Fruit fly (Drosophila melanogaster) whole organism, embryonic: ENCODE data around the gene Pcyt1.

Source experiments
- Abd-B ChIP-seq: fragments of 200-800 bp; sonication (Bioruptor generic); optimal IDR thresholded peaks from 2 replicates; lab custom pipeline; 2018; ENCODE audit warnings: missing biosample characterization, mild to moderate bottlenecking, missing genetic modification characterization, moderate library complexity
- Awh ChIP-seq: fragments of 200-800 bp; sonication (Bioruptor generic); IDR thresholded peaks from 2 replicates; pipeline ENCODE4, ENCODE4 v1.3.6; 2022; ENCODE audit warnings: missing biosample characterization, missing genetic modification characterization
- CG10147 ChIP-seq: fragments of 200-800 bp; sonication (Bioruptor generic); optimal IDR thresholded peaks from 2 replicates; lab custom pipeline; 2019; ENCODE audit warnings: missing biosample characterization, mild to moderate bottlenecking, missing genetic modification characterization, moderate library complexity
- CG10543 ChIP-seq: fragments of 200-800 bp; sonication (Bioruptor generic); optimal IDR thresholded peaks from 3 replicates; lab custom pipeline; 2017; ENCODE audit warnings: missing biosample characterization, mild to moderate bottlenecking, missing genetic modification characterization, moderate library complexity
- CG11085 ChIP-seq: fragments of 200-800 bp; sonication (Bioruptor generic); IDR thresholded peaks from 2 replicates; pipeline ENCODE4 v1.3.6; 2022; ENCODE audit warnings: missing biosample characterization, missing genetic modification characterization
- CG12299 ChIP-seq: fragments of 200-800 bp; sonication (Bioruptor generic); optimal IDR thresholded peaks from 2 replicates; lab custom pipeline; 2018; ENCODE audit warnings: missing biosample characterization, mild to moderate bottlenecking, missing genetic modification characterization
- CG13123 ChIP-seq: fragments of 200-800 bp; sonication (Bioruptor generic); optimal IDR thresholded peaks from 2 replicates; lab custom pipeline; 2016; ENCODE audit warnings: missing biosample characterization, missing genetic modification characterization
- CG14441 ChIP-seq: fragments of 200-800 bp; sonication (Bioruptor generic); IDR thresholded peaks from 2 replicates; pipeline ENCODE4 v1.3.6; 2022; ENCODE audit warnings: missing biosample characterization, missing genetic modification characterization
- CG17385 ChIP-seq: fragments of 200-800 bp; sonication (Bioruptor generic); optimal IDR thresholded peaks from 3 replicates; lab custom pipeline; 2018; ENCODE audit warnings: missing biosample characterization, mild to moderate bottlenecking, missing genetic modification characterization
- CG18619 ChIP-seq: fragments of 200-800 bp; sonication (Bioruptor generic); optimal IDR thresholded peaks from 3 replicates; lab custom pipeline; 2017; ENCODE audit warnings: missing biosample characterization, mild to moderate bottlenecking, missing genetic modification characterization
- CG31388 ChIP-seq: fragments of 200-800 bp; sonication (Bioruptor generic); optimal IDR thresholded peaks from 2 replicates; lab custom pipeline; 2016; ENCODE audit warnings: missing biosample characterization, missing genetic modification characterization
- CG32532 ChIP-seq: fragments of 200-800 bp; sonication (Bioruptor generic); IDR thresholded peaks from 2 replicates; pipeline ENCODE4 v1.3.6; 2022; ENCODE audit warnings: missing biosample characterization, missing genetic modification characterization
- CG34224 ChIP-seq: fragments of 200-800 bp; sonication (Bioruptor generic); IDR thresholded peaks from 3 replicates; pipeline ENCODE4 v1.3.6; 2022; ENCODE audit warnings: missing biosample characterization, missing genetic modification characterization; ENCODE audit not compliant: partially characterized antibody
- CG3838 ChIP-seq: fragments of 200-800 bp; sonication (Bioruptor generic); optimal IDR thresholded peaks from 3 replicates; lab custom pipeline; 2016; ENCODE audit warnings: missing biosample characterization, missing genetic modification characterization
- CG3847 ChIP-seq: fragments of 200-800 bp; sonication (Bioruptor generic); IDR thresholded peaks from 2 replicates; pipeline ENCODE4 v1.3.6; 2022; ENCODE audit warnings: missing biosample characterization, missing genetic modification characterization
- CG6765 ChIP-seq: fragments of 200-800 bp; sonication (Bioruptor generic); optimal IDR thresholded peaks from 3 replicates; lab custom pipeline; 2017; ENCODE audit warnings: missing biosample characterization, mild to moderate bottlenecking, missing genetic modification characterization
- CG8924 ChIP-seq: fragments of 200-800 bp; optimal IDR thresholded peaks from 3 replicates; lab custom pipeline; 2019; ENCODE audit warnings: missing biosample characterization, mild to moderate bottlenecking, missing genetic modification characterization, moderate library complexity
- CG9727 ChIP-seq: fragments of 200-800 bp; sonication (Bioruptor generic); optimal IDR thresholded peaks from 3 replicates; lab custom pipeline; 2017; ENCODE audit warnings: missing biosample characterization, mild to moderate bottlenecking, missing genetic modification characterization
- CG9876 ChIP-seq: fragments of 200-800 bp; sonication (Bioruptor generic); optimal IDR thresholded peaks from 2 replicates; lab custom pipeline; 2016; ENCODE audit warnings: missing biosample characterization, missing genetic modification characterization
- Dbx ChIP-seq: fragments of 200-800 bp; sonication (Bioruptor generic); IDR thresholded peaks from 3 replicates; pipeline ENCODE4 v1.3.6; 2022; ENCODE audit warnings: missing biosample characterization, missing genetic modification characterization
- H2.0 ChIP-seq: fragments of 200-800 bp; sonication (Bioruptor generic); IDR thresholded peaks from 2 replicates; pipeline ENCODE4 v1.3.6; 2022; ENCODE audit warnings: missing biosample characterization, missing genetic modification characterization
- HmgZ ChIP-seq: fragments of 200-800 bp; sonication (Bioruptor generic); optimal IDR thresholded peaks from 2 replicates; lab custom pipeline; 2018; ENCODE audit warnings: missing biosample characterization, mild to moderate bottlenecking, missing genetic modification characterization
- Lhr ChIP-seq: fragments of 200-800 bp; sonication (Bioruptor generic); optimal IDR thresholded peaks from 3 replicates; lab custom pipeline; 2017; ENCODE audit warnings: mild to moderate bottlenecking, missing biosample characterization, missing genetic modification reagents, missing genetic modification characterization
- Lim3 ChIP-seq: fragments of 200-800 bp; sonication (Bioruptor generic); IDR thresholded peaks from 2 replicates; pipeline ENCODE4 v1.3.6; 2022; ENCODE audit warnings: missing biosample characterization, missing genetic modification characterization
- MTF-1 ChIP-seq: fragments of 200-800 bp; sonication (Bioruptor generic); optimal IDR thresholded peaks from 2 replicates; lab custom pipeline; 2018; ENCODE audit warnings: missing biosample characterization, mild to moderate bottlenecking, missing genetic modification characterization, borderline replicate concordance
- Sox102F ChIP-seq: fragments of 200-800 bp; sonication (Bioruptor generic); optimal IDR thresholded peaks from 2 replicates; lab custom pipeline; 2018; ENCODE audit warnings: missing biosample characterization, mild to moderate bottlenecking, missing genetic modification characterization, moderate library complexity
- amos ChIP-seq: fragments of 200-800 bp; sonication (Bioruptor generic); IDR thresholded peaks from 2 replicates; pipeline ENCODE4 v1.3.6; 2022; ENCODE audit warnings: missing biosample characterization, missing genetic modification characterization; ENCODE audit not compliant: partially characterized antibody
- aop ChIP-seq: fragments of 200-800 bp; sonication (Bioruptor generic); IDR thresholded peaks from 2 replicates; pipeline ENCODE4 v1.3.6; 2022; ENCODE audit warnings: missing biosample characterization, missing genetic modification characterization
- br ChIP-seq: fragments of >200 bp; optimal IDR thresholded peaks from 2 replicates; lab custom pipeline; 2017
- caup ChIP-seq: fragments of 200-800 bp; sonication (Bioruptor generic); optimal IDR thresholded peaks from 3 replicates; lab custom pipeline; 2017; ENCODE audit warnings: missing biosample characterization, mild to moderate bottlenecking, missing genetic modification characterization, moderate library complexity; ENCODE audit not compliant: severe bottlenecking
- chif ChIP-seq, 2 experiments: fragments of 200-800 bp; sonication (Bioruptor generic); optimal IDR thresholded peaks; 3 replicates each; lab custom pipeline; 2016; ENCODE audit warnings: missing biosample characterization in 2 of 2, missing genetic modification characterization in 2 of 2
- da ChIP-seq: fragments of 200-800 bp; sonication (Bioruptor generic); optimal IDR thresholded peaks from 2 replicates; lab custom pipeline; 2016; ENCODE audit warnings: missing biosample characterization, missing genetic modification characterization
- danr ChIP-seq: fragments of 200-800 bp; sonication (Bioruptor generic); IDR thresholded peaks from 2 replicates; pipeline ENCODE4 v1.3.6; 2022; ENCODE audit warnings: missing biosample characterization, missing genetic modification characterization
- eyg ChIP-seq: fragments of 200-800 bp; sonication (Bioruptor generic); optimal IDR thresholded peaks from 3 replicates; lab custom pipeline; 2016; ENCODE audit warnings: missing biosample characterization, missing genetic modification characterization
- gsb ChIP-seq: fragments of 200-800 bp; sonication (Bioruptor generic); IDR thresholded peaks from 2 replicates; pipeline ENCODE4 v1.3.6; 2022; ENCODE audit warnings: missing biosample characterization, missing genetic modification characterization
- gt ChIP-seq: fragments of 200-800 bp; sonication (Bioruptor generic); IDR thresholded peaks from 2 replicates; pipeline ENCODE4 v1.3.6; 2022; ENCODE audit warnings: missing biosample characterization, missing genetic modification characterization
- her ChIP-seq: fragments of 200-800 bp; sonication (Bioruptor generic); optimal IDR thresholded peaks from 2 replicates; lab custom pipeline; 2016; ENCODE audit warnings: missing biosample characterization, missing genetic modification characterization
- insv ChIP-seq, 2 experiments: fragments of 200-800 bp; sonication (Bioruptor generic); optimal IDR thresholded peaks; 3 replicates each; lab custom pipeline; 2016 to 2018; ENCODE audit warnings: missing biosample characterization in 2 of 2, missing genetic modification characterization in 2 of 2
- jumu ChIP-seq: fragments of 200-800 bp; sonication (Bioruptor generic); optimal IDR thresholded peaks from 3 replicates; lab custom pipeline; 2016; ENCODE audit warnings: missing biosample characterization, missing genetic modification characterization
- nerfin-1 ChIP-seq: fragments of 200-800 bp; sonication (Bioruptor generic); optimal IDR thresholded peaks from 3 replicates; lab custom pipeline; 2019; ENCODE audit warnings: missing biosample characterization, mild to moderate bottlenecking, missing genetic modification characterization, moderate library complexity
- nerfin-2 ChIP-seq: fragments of 200-800 bp; sonication (Bioruptor generic); IDR thresholded peaks from 2 replicates; pipeline ENCODE4 v1.3.6; 2022; ENCODE audit warnings: missing biosample characterization, missing genetic modification characterization; ENCODE audit not compliant: partially characterized antibody
- nom ChIP-seq: fragments of 200-800 bp; sonication (Bioruptor generic); optimal IDR thresholded peaks from 2 replicates; lab custom pipeline; 2017; ENCODE audit warnings: missing biosample characterization, missing genetic modification characterization, mild to moderate bottlenecking, moderate library complexity, missing genetic modification reagents
- peb ChIP-seq: fragments of 200-800 bp; sonication (Bioruptor generic); IDR thresholded peaks from 2 replicates; pipeline ENCODE4 v1.3.6; 2022; ENCODE audit warnings: missing biosample characterization, missing genetic modification characterization
- slbo ChIP-seq: fragments of 200-800 bp; sonication (Bioruptor generic); IDR thresholded peaks from 2 replicates; pipeline ENCODE4 v1.3.6; 2022; ENCODE audit warnings: missing biosample characterization, missing genetic modification characterization
- slou ChIP-seq: fragments of 200-800 bp; sonication (Bioruptor generic); optimal IDR thresholded peaks from 3 replicates; lab custom pipeline; 2016; ENCODE audit warnings: missing biosample characterization, missing genetic modification characterization
- trh ChIP-seq: fragments of 200-800 bp; sonication (Bioruptor generic); optimal IDR thresholded peaks from 2 replicates; lab custom pipeline; 2016; ENCODE audit warnings: missing biosample characterization, missing genetic modification characterization
- tx ChIP-seq: fragments of 200-800 bp; sonication (Bioruptor generic); optimal IDR thresholded peaks from 2 replicates; lab custom pipeline; 2016; ENCODE audit warnings: missing biosample characterization, missing genetic modification characterization
- vvl ChIP-seq: fragments of 200-800 bp; sonication (Bioruptor generic); IDR thresholded peaks from 2 replicates; pipeline ENCODE4 v1.3.6; 2022; ENCODE audit warnings: missing biosample characterization, missing genetic modification characterization
- wek ChIP-seq: fragments of 200-800 bp; sonication (Bioruptor generic); optimal IDR thresholded peaks from 3 replicates; lab custom pipeline; 2018; ENCODE audit warnings: missing biosample characterization, mild to moderate bottlenecking, missing genetic modification characterization, moderate library complexity
- zen ChIP-seq: fragments of 200-800 bp; sonication (Bioruptor generic); optimal IDR thresholded peaks from 3 replicates; lab custom pipeline; 2018; ENCODE audit warnings: missing biosample characterization, mild to moderate bottlenecking, missing genetic modification characterization, moderate library complexity
- zf30C ChIP-seq: fragments of 200-800 bp; sonication (Bioruptor generic); optimal IDR thresholded peaks from 3 replicates; lab custom pipeline; 2018; ENCODE audit warnings: missing biosample characterization, mild to moderate bottlenecking, missing genetic modification characterization

The Pcyt1 gene

DNA sequence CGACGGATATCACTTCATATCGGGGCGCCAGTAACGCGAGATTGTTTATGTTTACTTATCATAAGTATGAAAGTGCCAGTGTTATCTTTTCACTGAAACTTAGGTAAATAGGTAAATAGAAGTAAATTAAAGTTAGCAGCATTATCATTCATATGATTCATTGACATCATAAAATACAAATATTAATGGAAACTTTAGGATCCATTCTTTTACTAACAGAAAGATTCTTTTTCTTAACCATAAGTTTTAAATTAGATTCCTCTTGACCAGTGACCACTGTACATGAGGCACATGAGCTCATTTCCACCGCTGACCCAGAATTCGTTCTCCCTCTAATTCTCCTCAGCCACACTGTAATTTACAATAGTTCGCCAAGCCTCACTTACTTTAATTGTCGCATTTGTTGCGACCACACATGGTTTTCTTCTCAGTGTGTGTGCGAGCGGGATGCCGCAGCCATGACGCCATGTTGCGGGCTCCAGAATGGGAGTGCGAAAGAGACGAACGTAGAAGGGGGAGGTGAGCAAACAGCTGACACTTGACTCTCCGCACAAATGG lies 32.6 kb downstream of the Pcyt1 start (continued):
- TF ChIP-seq insv (GFP tag; optimal IDR thresholded peaks at IDR 0.05; lab: Kevin White, UChicago) (no peak), CG13123 (no peak), gsb (GFP tag; lab: Robert Waterston, UW) (no peak), CG9727 (GFP tag; lab: Kevin White, UChicago) (peak; percentile 45), her (peak; percentile 6), vvl (GFP tag; lab: Robert Waterston, UW) (peak; percentile 40; the same call in 1 of the 2 replicates), CG9876 (GFP tag; lab: Kevin White, UChicago) (no peak), CG17385 (GFP tag; lab: Kevin White, UChicago) (peak; percentile 20), br (no peak), nom (no peak), Sox102F (GFP tag; lab: Kevin White, UChicago) (peak; percentile 46), trh (GFP tag; lab: Kevin White, UChicago) (no peak), slou (no peak), slbo (peak; percentile 27), Lim3 (GFP tag; lab: Robert Waterston, UW) (no peak), MTF-1 (GFP tag; lab: Kevin White, UChicago) (no peak), caup (GFP tag; lab: Kevin White, UChicago) (no peak), eyg (peak; percentile 29), nerfin-1 (tag; lab: Kevin White, UChicago) (no peak), wek (GFP tag; lab: Kevin White, UChicago) (no peak), amos (GFP tag; lab: Robert Waterston, UW) (no peak), nerfin-2 (GFP tag; lab: Robert Waterston, UW) (no peak), H2.0 (GFP tag; lab: Robert Waterston, UW) (no peak), CG31388 (no peak), CG18619 (no peak), aop (GFP tag; lab: Robert Waterston, UW) (no peak), CG12299 (tag; lab: Kevin White, UChicago) (no peak), CG8924 (peak; percentile 7), zf30C (GFP tag; lab: Kevin White, UChicago) (peak; percentile 71), Abd-B (GFP tag; lab: Kevin White, UChicago) (no peak), Awh (GFP tag; lab: Robert Waterston, UW) (peak; percentile 59), CG34224 (no peak), CG32532 (GFP tag; lab: Robert Waterston, UW) (0 out of 2 replicates have a peak, but pooled peaks have one; percentile 37), CG14441 (GFP tag; lab: Robert Waterston, UW) (0 out of 2 replicates have a peak, but pooled peaks have one; percentile 22), danr (no peak), HmgZ (peak; percentile 34), Dbx (no peak), gt (GFP tag; lab: Robert Waterston, UW) (no peak), CG3847 (GFP tag; lab: Robert Waterston, UW) (no peak; the same call in 1 of the 2 replicates), CG3838 (GFP tag; lab: Kevin White, UChicago) (no peak), jumu (GFP tag; lab: Kevin White, UChicago) (peak; percentile 23), chif (GFP tag; optimal IDR thresholded peaks at IDR 0.05; lab: Kevin White, UChicago) (peak in 1 of 2 experiments; percentile 8), CG10543 (GFP tag; lab: Kevin White, UChicago) (no peak), da (GFP tag; lab: Kevin White, UChicago) (no peak), CG10147 (GFP tag; lab: Kevin White, UChicago) (peak; percentile 1), peb (GFP tag; lab: Robert Waterston, UW) (no peak), Lhr (no peak), CG6765 (peak; percentile 1), zen (no peak), tx (GFP tag; lab: Kevin White, UChicago) (no peak), CG11085 (GFP tag; lab: Robert Waterston, UW) (no peak)
